Worm (Caenorhabditis elegans) whole organism, dauer: ENCODE measurements around the gene rpn-9.

ENCODE experiments used
- unc-62 ChIP-seq: sonication (generic microtip); optimal IDR thresholded peaks from 2 replicates; lab custom pipeline; 2017; ENCODE audit warnings: missing biosample characterization, missing genetic modification reagents, missing genetic modification characterization

Gene rpn-9

DNA sequence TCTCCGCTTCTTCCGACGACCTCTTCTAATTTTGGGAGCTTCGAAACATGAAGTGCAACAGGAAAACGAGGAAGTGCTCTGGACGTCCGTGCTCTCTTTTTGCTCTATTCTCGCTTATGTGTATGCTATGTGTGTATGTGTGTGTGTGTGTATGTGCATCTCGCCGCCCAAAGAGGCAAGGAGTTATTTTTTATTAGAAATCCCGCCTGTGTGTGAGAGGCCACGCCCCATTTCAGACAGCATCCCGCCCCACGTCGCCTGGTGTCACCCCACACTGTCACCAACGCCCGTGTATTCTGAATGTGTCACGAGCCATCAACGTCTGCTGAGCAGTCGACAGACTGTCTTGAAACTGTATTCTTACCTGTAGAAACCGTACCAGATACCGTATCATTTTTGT is 16.8 kb upstream of the rpn-9 start, which contains the start of gene T05B9.2:
Gene T05B9.2 (plus strand): TSS at position 301 of the 400 bp plus-strand sequence.
- TF ChIP-seq unc-62 = no peak

DNA sequence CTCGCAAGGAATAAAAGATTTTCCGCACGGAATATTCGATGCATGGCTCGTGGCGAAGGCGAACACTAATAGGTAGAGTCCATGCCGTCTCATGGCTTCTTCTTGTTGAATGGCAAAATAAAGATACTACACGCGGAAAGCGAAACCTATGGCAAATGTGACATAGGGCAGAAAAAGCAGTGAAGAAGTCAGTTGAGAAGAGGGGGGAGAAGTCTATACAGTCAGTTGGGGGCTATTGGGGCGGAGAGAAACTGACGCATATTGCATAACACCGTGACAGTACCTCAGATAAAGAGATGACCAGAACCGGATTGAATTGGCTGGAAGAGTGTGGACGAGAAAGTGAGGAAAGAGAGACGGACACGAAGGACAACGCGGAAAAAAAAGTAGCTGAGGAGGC is 8.7 kb upstream of the rpn-9 start, which contains the start of gene T06D8.10:
Gene T06D8.10 (minus strand): TSS at position 101 of the 400 bp plus-strand sequence.
- no peak for TF ChIP-seq unc-62

DNA sequence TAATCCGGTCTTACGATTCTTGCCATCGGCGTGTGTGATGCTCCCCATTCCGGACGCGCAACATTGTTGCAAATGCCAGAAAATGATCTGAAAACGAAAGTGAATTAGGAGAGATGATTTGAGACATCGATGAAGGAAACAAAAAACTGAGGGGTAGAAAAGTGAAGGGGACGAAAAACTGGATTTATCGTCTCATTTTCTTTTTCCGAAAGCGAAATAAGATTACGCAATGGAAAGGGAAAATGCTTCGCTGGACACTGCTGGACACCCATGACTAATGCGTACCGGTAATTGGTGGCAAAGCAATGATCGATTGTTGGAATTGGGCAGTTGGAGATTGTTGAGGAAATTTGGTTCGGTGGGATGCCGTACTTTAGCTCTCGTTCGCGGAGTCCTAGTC is 7.8 kb upstream of the rpn-9 start:
- no peak for TF ChIP-seq unc-62

DNA sequence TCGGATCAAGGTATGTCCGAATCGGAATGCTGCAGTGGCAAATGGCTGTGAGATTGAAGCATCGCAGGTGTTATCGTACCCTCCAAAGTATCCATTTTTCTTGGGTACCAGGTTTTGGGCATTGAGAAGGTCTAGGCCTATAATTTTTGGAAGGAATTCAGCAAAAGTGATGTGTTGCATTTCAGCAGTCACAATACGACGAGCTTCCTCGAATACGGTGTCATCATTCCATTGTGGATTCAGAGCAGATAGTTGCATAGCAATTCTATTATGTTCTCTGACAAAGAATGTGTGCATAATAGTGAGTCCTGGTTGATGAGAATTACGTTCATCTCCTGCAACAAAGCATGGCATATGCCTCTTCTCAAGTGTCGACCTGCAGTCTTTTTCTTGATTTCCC is 4.2 kb upstream of the rpn-9 start:
- TF ChIP-seq unc-62 = no peak

DNA sequence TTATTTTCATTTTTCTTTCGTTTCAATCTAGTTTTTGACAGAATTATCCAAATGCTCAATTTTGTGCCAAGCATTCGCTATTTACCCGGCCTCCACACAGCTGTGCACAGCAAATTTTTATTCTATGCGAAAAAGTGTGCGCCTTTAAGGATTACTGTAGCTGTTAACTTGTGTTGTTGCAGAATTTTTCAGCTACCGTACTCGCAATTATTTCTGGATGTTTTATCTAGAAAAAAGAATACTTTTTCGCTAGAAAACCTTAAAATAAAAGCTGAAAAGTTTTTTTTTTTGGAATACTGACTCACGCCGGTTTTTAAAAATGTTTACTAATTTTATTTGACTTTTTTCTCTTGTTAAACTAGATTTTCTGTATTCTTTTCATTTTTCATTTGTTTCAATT is 2.8 kb upstream of the rpn-9 start:
- no peak for TF ChIP-seq unc-62

DNA sequence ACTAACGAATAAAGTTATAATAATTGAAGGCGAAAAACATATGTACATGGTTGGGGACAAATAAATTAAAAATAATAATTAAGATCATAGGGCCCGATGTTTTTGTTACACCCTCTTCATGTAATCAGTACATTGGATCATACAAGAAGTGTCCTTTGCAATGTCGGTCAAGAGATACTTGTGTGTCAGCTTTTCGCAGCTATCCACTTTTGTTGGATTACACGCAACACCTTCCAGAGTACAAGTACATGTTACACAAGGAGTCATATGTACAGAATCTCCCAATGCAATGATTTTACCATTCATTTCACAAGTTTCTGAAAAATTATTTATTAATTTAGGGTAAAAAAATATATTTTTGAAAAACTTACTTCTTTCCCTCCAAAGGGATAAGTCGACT is 2.2 kb upstream of the rpn-9 start:
- TF ChIP-seq unc-62 = no peak

DNA sequence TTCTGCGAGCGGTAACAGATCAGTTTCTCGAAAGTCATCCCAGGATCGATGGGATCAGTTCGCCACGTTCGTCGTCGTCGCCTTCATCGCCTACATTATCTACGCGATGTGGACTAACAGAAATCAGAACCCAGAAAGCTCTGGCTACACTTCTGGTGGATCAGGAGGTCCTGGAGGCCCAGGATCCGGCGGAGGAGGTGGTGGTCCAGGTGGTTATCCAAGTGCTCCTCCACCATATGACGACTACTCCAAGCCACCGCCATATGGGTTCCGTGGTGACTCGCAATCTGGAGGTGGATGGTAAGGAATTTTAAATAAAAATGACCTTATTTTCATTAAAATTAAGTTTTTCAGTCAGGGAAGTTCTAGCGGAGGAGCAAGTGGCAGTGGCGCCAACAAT is 1.5 kb upstream of the rpn-9 start:
- TF ChIP-seq unc-62 = no peak

DNA sequence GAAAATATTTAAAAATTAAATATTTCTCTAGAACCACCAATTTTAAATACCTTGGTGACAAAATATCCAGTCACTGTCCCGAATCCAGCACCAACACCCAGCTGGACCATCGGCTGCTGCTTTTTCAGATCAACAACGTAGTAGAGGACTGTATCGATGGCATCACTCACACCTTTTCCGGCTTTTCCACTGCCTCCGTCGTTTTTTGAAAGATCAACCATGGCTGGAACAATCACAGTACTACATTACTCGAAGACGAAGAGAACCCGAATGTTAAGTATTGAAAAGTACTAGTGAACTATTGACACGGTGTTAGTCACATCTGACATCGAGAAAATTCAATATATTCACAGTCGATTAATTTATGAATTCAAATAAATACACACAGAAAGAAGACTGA is 1.6 kb downstream of the rpn-9 start, which contains the start of gene fndc-1:
Gene fndc-1 (minus strand): TSS at position 227 of the 400 bp plus-strand sequence.
- no peak for TF ChIP-seq unc-62

DNA sequence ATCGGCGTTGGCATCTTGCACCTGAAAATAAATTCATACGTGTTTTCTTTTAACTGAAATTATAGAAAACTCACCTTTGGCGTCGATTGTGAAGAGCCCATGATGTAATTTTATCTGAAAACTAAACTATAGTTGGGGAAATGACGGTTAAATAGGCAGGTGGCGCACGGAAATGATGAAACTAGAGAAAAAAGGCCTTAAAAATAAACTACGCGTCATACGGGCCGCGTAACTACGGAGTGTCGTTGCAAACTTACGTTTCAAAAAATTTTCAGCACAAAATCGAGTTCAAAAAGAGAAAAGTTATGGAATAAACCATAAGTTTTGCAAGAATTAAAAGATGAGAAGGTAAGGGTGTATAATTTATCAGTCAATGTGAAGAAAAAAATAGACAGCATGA is 2.4 kb downstream of the rpn-9 start, which contains the start of gene cchl-1:
Gene cchl-1 (minus strand): TSS at position 114 of the 400 bp plus-strand sequence.
- no peak for TF ChIP-seq unc-62

DNA sequence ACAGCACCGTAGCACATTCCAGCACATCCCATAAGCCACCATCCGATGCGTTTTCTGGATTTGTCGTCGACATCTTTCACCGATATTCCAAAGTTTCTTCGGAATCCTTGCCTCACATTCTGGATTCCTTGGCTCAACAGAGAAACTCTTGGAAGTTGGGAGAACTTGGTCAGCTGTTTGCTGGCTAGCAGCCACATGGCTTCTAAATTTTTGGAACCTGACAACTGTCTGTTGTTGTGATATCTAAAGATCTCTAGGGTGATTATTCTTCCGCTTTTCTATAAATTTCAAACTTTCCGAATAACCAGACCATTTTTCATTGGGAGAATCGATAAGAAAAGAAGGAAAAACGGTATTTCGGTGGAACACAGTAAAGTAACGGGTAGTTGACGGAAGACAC is 4.0 kb downstream of the rpn-9 start, which contains the start of gene cox-15:
Gene cox-15 (minus strand): TSS at position 202 of the 400 bp plus-strand sequence.
- TF ChIP-seq unc-62 = no peak

DNA sequence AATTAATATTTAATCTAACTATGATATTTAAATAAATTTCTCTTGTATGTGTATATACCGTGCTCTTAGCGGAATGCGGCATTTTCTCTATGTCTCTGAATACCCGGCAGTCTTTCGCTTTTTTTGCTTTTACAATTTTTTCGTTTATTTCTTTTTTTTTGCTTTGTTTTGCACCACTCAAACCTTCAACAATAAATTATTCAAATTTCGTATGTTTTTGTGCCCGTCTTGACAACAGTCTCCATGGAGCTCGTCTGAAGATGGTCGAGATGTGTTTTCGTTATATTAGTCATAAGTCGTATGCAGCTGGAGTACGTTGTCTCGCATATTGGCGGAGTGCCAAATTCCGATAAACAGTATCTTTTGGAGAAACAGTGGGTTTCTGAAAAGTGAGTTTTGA is 12.3 kb downstream of the rpn-9 start, which contains the start of gene T06D8.2:
Gene T06D8.2 (plus strand): TSS at position 301 of the 400 bp plus-strand sequence.
- no peak for TF ChIP-seq unc-62

DNA sequence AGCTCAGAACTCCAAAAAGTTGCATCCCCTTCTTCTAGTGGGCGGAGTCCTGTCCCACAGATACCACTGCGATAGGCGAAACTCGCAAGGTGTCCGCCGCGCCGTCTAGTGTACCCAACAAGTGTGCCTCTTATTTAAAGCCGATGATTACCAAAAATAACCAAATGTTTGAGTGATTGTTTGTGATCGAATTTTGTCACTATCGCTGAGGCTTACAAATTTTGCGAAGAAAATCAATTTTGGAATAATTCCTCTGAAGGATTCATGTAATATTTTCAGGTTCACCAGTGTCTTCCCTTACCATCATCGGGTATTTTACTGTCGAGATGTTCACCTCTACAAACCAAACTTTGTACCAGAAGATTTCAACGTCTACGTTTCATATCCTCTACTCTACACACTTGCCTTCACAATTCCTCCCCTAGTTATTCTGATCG is 14.7 kb downstream of the rpn-9 start:
- no peak for TF ChIP-seq unc-62

DNA sequence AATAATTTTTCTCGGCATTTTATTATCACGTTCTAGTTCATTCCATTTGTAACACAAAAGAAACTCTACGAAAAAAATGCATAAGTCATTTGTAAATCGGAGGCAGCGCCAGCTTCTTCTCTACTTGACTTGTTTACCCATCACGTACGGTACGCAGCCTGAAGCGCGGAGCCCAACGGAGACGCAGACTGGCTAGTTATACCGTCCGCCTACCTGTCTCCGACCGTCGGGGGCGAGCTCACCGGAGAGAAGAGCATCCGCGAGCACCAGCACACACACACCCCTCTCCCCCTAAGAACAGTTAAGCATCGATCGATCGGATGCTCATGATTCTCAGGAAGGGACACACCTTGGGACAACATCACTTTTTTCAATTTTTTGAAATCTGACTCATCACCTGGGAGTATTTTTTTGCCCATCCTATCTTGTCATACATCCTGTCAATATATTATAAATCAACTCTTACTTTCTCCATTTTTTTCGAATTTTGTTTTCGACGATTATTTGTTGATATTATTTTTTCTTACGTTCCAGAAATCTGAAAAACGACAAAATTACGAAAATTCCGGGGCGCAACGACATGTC is 16.9 kb downstream of the rpn-9 start, which contains the start of gene plpr-1:
Gene plpr-1 (plus strand): TSS at position 535 of the 585 bp plus-strand sequence.
- TF ChIP-seq unc-62 = no peak

DNA sequence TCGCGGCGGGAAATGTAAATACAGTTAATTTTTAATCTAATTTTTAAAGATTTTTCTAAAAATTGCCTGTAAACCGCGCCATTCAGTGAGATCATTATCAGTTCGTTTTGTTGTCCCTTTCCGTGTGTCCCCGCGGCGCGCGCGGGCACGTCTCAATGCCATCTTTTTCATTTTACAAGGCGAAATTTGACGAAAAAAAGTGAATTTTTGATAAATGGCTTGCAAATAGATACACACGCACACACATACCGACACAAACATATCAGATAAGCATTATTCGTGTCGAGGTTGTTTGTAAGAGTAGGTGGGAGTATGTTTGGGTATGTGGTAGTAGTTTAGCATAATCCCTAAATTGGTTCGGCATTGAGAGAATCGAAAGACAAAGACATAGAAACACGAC is 32.9 kb downstream of the rpn-9 start:
- TF ChIP-seq unc-62 = no peak

DNA sequence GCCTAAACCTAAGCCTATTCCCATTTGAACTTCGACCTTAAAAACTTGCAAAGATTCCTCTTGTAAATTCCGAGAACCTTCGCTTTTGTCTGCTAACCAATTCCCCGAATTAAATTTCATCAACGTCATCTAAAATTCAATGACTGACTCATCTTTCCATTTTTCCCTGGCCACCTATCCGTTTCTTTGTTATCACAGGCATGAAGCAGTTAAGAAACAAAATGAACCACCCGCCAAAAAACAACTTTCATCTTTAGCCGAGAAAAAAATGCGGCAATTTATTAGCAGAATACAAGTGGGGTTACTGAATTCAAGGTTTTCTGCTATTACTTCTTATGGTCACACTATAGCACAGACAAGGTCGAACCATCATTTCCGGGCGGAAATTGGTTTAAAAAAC is 34.0 kb downstream of the rpn-9 start:
- TF ChIP-seq unc-62 = no peak

DNA sequence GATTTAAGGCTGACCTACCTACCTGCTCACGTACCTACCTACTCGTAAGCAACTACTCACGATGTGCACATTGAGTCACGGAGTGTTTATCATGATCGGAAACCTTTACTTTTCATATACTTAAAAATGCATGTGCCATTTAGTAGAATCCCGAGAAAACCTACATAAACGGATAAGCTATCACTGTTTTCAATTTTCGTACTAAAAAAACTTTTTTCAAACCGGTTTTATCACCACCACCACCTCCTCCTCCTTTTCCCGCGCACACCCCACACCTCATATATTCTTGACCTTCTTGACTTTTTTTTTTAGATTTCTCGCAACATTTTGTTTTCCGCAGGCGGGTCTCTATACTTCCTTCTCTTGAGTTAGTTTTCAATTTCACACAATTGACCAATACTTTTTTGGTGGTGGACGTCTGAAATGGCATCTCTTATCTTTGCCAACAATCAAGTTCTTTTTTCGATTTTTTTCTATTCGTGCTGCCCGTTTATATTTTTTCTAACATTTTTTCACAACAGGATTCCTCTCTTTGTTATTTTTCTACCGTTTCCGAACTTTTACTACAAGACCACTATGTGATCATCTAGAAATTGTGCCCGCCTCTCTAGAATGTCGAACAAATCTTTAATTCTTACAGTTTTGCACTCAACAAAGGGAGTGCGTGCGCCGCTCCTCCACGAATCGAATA is 36.0 kb downstream of the rpn-9 start, which contains the start of gene srap-1:
Gene srap-1 (plus strand): TSS at position 641 of the 691 bp plus-strand sequence.
- TF ChIP-seq unc-62 = no peak

DNA sequence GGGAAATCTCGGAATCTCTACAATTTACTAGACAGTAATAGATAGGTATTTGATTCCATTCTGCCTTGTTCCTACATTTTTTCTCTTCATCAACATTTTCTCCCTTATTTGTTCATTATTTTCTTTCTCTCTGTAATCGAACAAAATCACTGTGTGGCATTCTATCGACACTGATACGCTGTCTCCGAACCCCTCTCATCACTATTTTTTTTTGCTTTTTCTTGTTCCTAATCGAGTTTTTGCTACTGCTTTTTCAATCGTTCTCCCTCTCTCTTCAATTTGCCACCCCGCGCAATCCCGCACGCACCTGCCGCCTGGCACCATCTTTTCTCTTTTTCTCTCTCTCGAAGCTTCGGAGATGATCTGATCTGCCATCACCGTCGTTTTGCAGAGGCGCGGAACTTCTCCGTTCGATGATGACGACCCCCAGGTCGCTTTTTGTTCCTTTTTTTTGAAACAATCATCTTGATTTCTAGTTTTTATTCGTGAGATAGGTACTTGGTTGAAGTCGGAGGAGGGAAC is 38.4 kb downstream of the rpn-9 start:
- TF ChIP-seq unc-62 = no peak

DNA sequence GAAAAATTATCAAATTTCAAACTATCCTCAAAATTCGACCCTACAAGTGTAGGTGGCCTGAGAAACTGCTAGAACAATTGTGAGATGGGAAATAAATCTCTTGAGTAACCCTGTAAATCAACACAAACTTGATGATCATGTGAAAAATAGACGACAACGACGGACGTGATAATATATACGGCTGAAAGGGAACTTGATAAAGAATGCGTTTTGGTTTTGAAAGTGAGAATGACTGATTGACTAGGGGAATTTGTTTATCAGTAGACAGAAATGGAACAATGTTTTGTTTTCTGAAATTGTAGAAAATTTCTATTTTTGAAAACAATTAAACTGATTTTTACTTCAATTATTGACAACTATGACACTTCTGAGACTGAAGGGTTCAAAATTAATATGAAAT is 45.2 kb downstream of the rpn-9 start:
- no peak for TF ChIP-seq unc-62
